Fruit fly (Drosophila melanogaster) whole organism, embryonic: ENCODE results near the gene CG7556.

Experiments used
- Bgb ChIP-seq: fragments of 200-800 bp; sonication (Bioruptor generic); IDR thresholded peaks from 2 replicates; pipeline ENCODE4 v1.3.6; 2022; ENCODE audit warnings: missing biosample characterization, missing genetic modification characterization; ENCODE audit not compliant: partially characterized antibody
- CG10267 ChIP-seq: fragments of 200-800 bp; sonication (Bioruptor generic); optimal IDR thresholded peaks from 2 replicates; lab custom pipeline; 2018; ENCODE audit warnings: missing biosample characterization, mild to moderate bottlenecking, missing genetic modification characterization, moderate library complexity
- CG10543 ChIP-seq: fragments of 200-800 bp; sonication (Bioruptor generic); optimal IDR thresholded peaks from 3 replicates; lab custom pipeline; 2017; ENCODE audit warnings: missing biosample characterization, mild to moderate bottlenecking, missing genetic modification characterization, moderate library complexity
- CG10979 ChIP-seq: fragments of 200-800 bp; sonication (Bioruptor generic); optimal IDR thresholded peaks from 2 replicates; lab custom pipeline; 2018; ENCODE audit warnings: missing biosample characterization, mild to moderate bottlenecking, missing genetic modification characterization, moderate library complexity
- CG11504 ChIP-seq: fragments of 200-800 bp; sonication (Bioruptor generic); optimal IDR thresholded peaks from 3 replicates; lab custom pipeline; 2019; ENCODE audit warnings: missing biosample characterization, mild to moderate bottlenecking, missing genetic modification characterization, moderate library complexity
- CG12942 ChIP-seq: fragments of 200-800 bp; sonication (Bioruptor generic); optimal IDR thresholded peaks from 3 replicates; lab custom pipeline; 2016; ENCODE audit warnings: missing biosample characterization, missing genetic modification characterization
- CG13424 ChIP-seq: fragments of 200-800 bp; sonication (Bioruptor generic); optimal IDR thresholded peaks from 2 replicates; lab custom pipeline; 2019; ENCODE audit warnings: missing biosample characterization, mild to moderate bottlenecking, missing genetic modification characterization, moderate library complexity
- CG13894 ChIP-seq: fragments of 200-800 bp; sonication (Bioruptor generic); optimal IDR thresholded peaks from 3 replicates; lab custom pipeline; 2018; ENCODE audit warnings: missing biosample characterization, mild to moderate bottlenecking, missing genetic modification characterization, moderate library complexity
- CG14014 ChIP-seq: fragments of 200-800 bp; sonication (Bioruptor generic); IDR thresholded peaks from 2 replicates; pipeline ENCODE4 v1.3.6; 2022; ENCODE audit warnings: missing biosample characterization, missing genetic modification characterization
- CG14860 ChIP-seq: fragments of 200-800 bp; sonication (Bioruptor generic); IDR thresholded peaks from 3 replicates; pipeline ENCODE4 v1.3.6; 2022; ENCODE audit warnings: missing biosample characterization, missing genetic modification characterization; ENCODE audit not compliant: partially characterized antibody
- CG14965 ChIP-seq: fragments of 200-800 bp; sonication (Bioruptor generic); optimal IDR thresholded peaks from 2 replicates; lab custom pipeline; 2016; ENCODE audit warnings: missing biosample characterization, missing genetic modification characterization, borderline replicate concordance
- CG18011 ChIP-seq: fragments of 200-800 bp; sonication (Bioruptor generic); optimal IDR thresholded peaks from 2 replicates; lab custom pipeline; 2017; ENCODE audit warnings: missing biosample characterization, missing genetic modification characterization, mild to moderate bottlenecking, moderate library complexity, missing genotype
- CG2129 ChIP-seq: fragments of 200-800 bp; sonication (Bioruptor generic); IDR thresholded peaks from 2 replicates; pipeline ENCODE4 v1.3.6; 2022; ENCODE audit warnings: missing biosample characterization, missing genetic modification characterization; ENCODE audit not compliant: partially characterized antibody
- CG4328 ChIP-seq: fragments of 200-800 bp; sonication (Bioruptor generic); optimal IDR thresholded peaks from 3 replicates; lab custom pipeline; 2017; ENCODE audit warnings: missing biosample characterization, missing genetic modification reagents, missing genetic modification characterization
- CG4360 ChIP-seq: fragments of 200-800 bp; sonication (Bioruptor generic); IDR thresholded peaks from 2 replicates; pipeline ENCODE4 v1.3.6; 2022; ENCODE audit warnings: missing biosample characterization, missing genetic modification characterization
- CG4730 ChIP-seq: fragments of 200-800 bp; sonication (Bioruptor generic); IDR thresholded peaks from 2 replicates; pipeline ENCODE4 v1.3.6; 2022; ENCODE audit warnings: missing biosample characterization, missing genetic modification characterization
- CG7556 ChIP-seq: fragments of 200-800 bp; sonication (Bioruptor generic); optimal IDR thresholded peaks from 2 replicates; lab custom pipeline; 2017; ENCODE audit warnings: missing biosample characterization, mild to moderate bottlenecking, missing genetic modification characterization
- CG7839 ChIP-seq: fragments of 200-800 bp; sonication (Bioruptor generic); optimal IDR thresholded peaks from 3 replicates; lab custom pipeline; 2018; ENCODE audit warnings: missing biosample characterization, mild to moderate bottlenecking, missing genetic modification characterization, moderate library complexity
- CG8359 ChIP-seq: fragments of 200-800 bp; sonication (Bioruptor generic); optimal IDR thresholded peaks from 2 replicates; lab custom pipeline; 2017; ENCODE audit warnings: missing biosample characterization, mild to moderate bottlenecking, missing genetic modification characterization, borderline replicate concordance
- CG9609 ChIP-seq: fragments of 200-800 bp; sonication (Bioruptor generic); optimal IDR thresholded peaks from 3 replicates; lab custom pipeline; 2016; ENCODE audit warnings: missing biosample characterization, missing genetic modification characterization
- CG9932 ChIP-seq: fragments of 200-800 bp; sonication (Bioruptor generic); IDR thresholded peaks from 2 replicates; pipeline ENCODE4 v1.3.6; 2022; ENCODE audit warnings: missing biosample characterization, missing genetic modification characterization
- D19B ChIP-seq: fragments of 200-800 bp; sonication (Bioruptor generic); optimal IDR thresholded peaks from 2 replicates; lab custom pipeline; 2017; ENCODE audit warnings: missing biosample characterization, mild to moderate bottlenecking, missing genetic modification characterization
- Dfd ChIP-seq, 2 experiments: fragments of >200 bp; optimal IDR thresholded peaks; 2 replicates each; lab custom pipeline; 2017; ENCODE audit warnings: missing biosample characterization in 2 of 2, missing genetic modification characterization in 2 of 2
- Ets65A ChIP-seq: fragments of 200-800 bp; sonication (Bioruptor generic); peaks from one replicate; lab custom pipeline; 2016; ENCODE audit warnings: missing biosample characterization, missing genetic modification characterization
- H2.0 ChIP-seq: fragments of 200-800 bp; sonication (Bioruptor generic); IDR thresholded peaks from 2 replicates; pipeline ENCODE4 v1.3.6; 2022; ENCODE audit warnings: missing biosample characterization, missing genetic modification characterization
- Hr78 ChIP-seq, 2 experiments: fragments of 200-800 bp in 1 of 2; fragments of >200 bp in 1 of 2; sonication (Bioruptor generic) in 1 of 2; optimal IDR thresholded peaks; 2 replicates each; lab custom pipeline; 2017 to 2019; ENCODE audit warnings: missing biosample characterization in 2 of 2, missing genetic modification characterization in 2 of 2, mild to moderate bottlenecking in 1 of 2, moderate library complexity in 1 of 2
- Neu2 ChIP-seq: fragments of 200-800 bp; sonication (Bioruptor generic); optimal IDR thresholded peaks from 3 replicates; lab custom pipeline; 2016; ENCODE audit warnings: missing biosample characterization, missing genetic modification characterization, borderline replicate concordance
- Oli ChIP-seq: fragments of 200-800 bp; sonication (Bioruptor generic); optimal IDR thresholded peaks from 2 replicates; lab custom pipeline; 2018; ENCODE audit warnings: missing biosample characterization, mild to moderate bottlenecking, missing genetic modification characterization, moderate library complexity
- Sox100B ChIP-seq: fragments of 200-800 bp; sonication (Bioruptor generic); optimal IDR thresholded peaks from 3 replicates; lab custom pipeline; 2018; ENCODE audit warnings: missing biosample characterization, mild to moderate bottlenecking, missing genetic modification characterization
- Trl ChIP-seq, 3 experiments: fragments of >200 bp in 2 of 3; fragments of 200-800 bp in 1 of 3; sonication (Bioruptor generic) in 1 of 3; optimal IDR thresholded peaks; 2 replicates in 1 of 3; 3 replicates in 2 of 3; lab custom pipeline; 2016 to 2017; ENCODE audit warnings: missing biosample characterization in 1 of 3, missing genetic modification characterization in 1 of 3
- chinmo ChIP-seq: fragments of 200-800 bp; sonication (Bioruptor generic); IDR thresholded peaks from 4 replicates; pipeline ENCODE4 v1.3.6; 2022; ENCODE audit warnings: missing biosample characterization, missing genetic modification characterization; ENCODE audit not compliant: partially characterized antibody
- exex ChIP-seq: fragments of 200-800 bp; sonication (Bioruptor generic); optimal IDR thresholded peaks from 4 replicates; lab custom pipeline; 2018; ENCODE audit warnings: missing biosample characterization, mild to moderate bottlenecking, missing genetic modification characterization, moderate library complexity
- hbn ChIP-seq: fragments of 200-800 bp; sonication (Bioruptor generic); IDR thresholded peaks from 2 replicates; pipeline ENCODE4 v1.3.6; 2022; ENCODE audit warnings: missing biosample characterization, missing genetic modification characterization; ENCODE audit not compliant: partially characterized antibody
- lola ChIP-seq, 3 experiments: fragments of >200 bp in 2 of 3; fragments of 200-800 bp in 1 of 3; sonication (Bioruptor generic) in 1 of 3; optimal IDR thresholded peaks; 2 replicates each; lab custom pipeline; 2017 to 2019; ENCODE audit warnings: missing biosample characterization in 3 of 3, missing genetic modification characterization in 3 of 3, mild to moderate bottlenecking in 1 of 3, moderate library complexity in 1 of 3
- peb ChIP-seq: fragments of 200-800 bp; sonication (Bioruptor generic); IDR thresholded peaks from 2 replicates; pipeline ENCODE4 v1.3.6; 2022; ENCODE audit warnings: missing biosample characterization, missing genetic modification characterization
- phol ChIP-seq: fragments of 200-800 bp; sonication (Bioruptor generic); optimal IDR thresholded peaks from 3 replicates; lab custom pipeline; 2018; ENCODE audit warnings: missing biosample characterization, mild to moderate bottlenecking, missing genetic modification characterization, moderate library complexity
- ranshi ChIP-seq: fragments of 200-800 bp; sonication (Bioruptor generic); IDR thresholded peaks from 2 replicates; pipeline ENCODE4 v1.3.6; 2022; ENCODE audit warnings: missing biosample characterization, missing genetic modification characterization
- salm ChIP-seq: fragments of 200-800 bp; sonication (Bioruptor generic); optimal IDR thresholded peaks from 2 replicates; lab custom pipeline; 2018; ENCODE audit warnings: missing biosample characterization, mild to moderate bottlenecking, missing genetic modification characterization
- sr ChIP-seq: fragments of 200-800 bp; sonication (Bioruptor generic); IDR thresholded peaks from 3 replicates; pipeline ENCODE4 v1.3.6; 2022; ENCODE audit warnings: missing biosample characterization, missing genetic modification characterization
- tap ChIP-seq: fragments of 200-800 bp; optimal IDR thresholded peaks from 3 replicates; lab custom pipeline; 2019; ENCODE audit warnings: missing biosample characterization, mild to moderate bottlenecking, missing genetic modification characterization, moderate library complexity
- tna ChIP-seq: fragments of 200-800 bp; sonication (Bioruptor generic); IDR thresholded peaks from 2 replicates; pipeline ENCODE4 v1.3.6; 2022; ENCODE audit warnings: missing biosample characterization, missing genetic modification characterization; ENCODE audit not compliant: partially characterized antibody
- toy ChIP-seq: fragments of 200-800 bp; sonication (Bioruptor generic); IDR thresholded peaks from 2 replicates; pipeline ENCODE4 v1.3.6; 2022; ENCODE audit warnings: missing biosample characterization, missing genetic modification characterization
- wek ChIP-seq: fragments of 200-800 bp; sonication (Bioruptor generic); optimal IDR thresholded peaks from 3 replicates; lab custom pipeline; 2018; ENCODE audit warnings: missing biosample characterization, mild to moderate bottlenecking, missing genetic modification characterization, moderate library complexity

The CG7556 gene

dm6 chrX:19158519-19159289 is 20.9 kb downstream of the CG7556 start (continued):
- peak; percentile 54 for TF ChIP-seq CG7556 (GFP tag; lab: Kevin White, UChicago)
- TF ChIP-seq Ets65A (GFP tag; lab: Kevin White, UChicago): peak; percentile 59
- peak; percentile 9 for TF ChIP-seq Oli (tag; lab: Kevin White, UChicago)
- peak in 1 of 3 experiments; percentile 27 for TF ChIP-seq lola (GFP tag; optimal IDR thresholded peaks at IDR 0.05; lab: Kevin White, UChicago)
- peak; percentile 53 for TF ChIP-seq Sox100B
- peak; percentile 10 for TF ChIP-seq CG10979 (tag; lab: Kevin White, UChicago)
- no peak for TF ChIP-seq CG13424
- no peak for TF ChIP-seq hbn (GFP tag; lab: Robert Waterston, UW)
- peak; percentile 5 for TF ChIP-seq CG7839 (tag; lab: Kevin White, UChicago)
- 0 out of 2 replicates have a peak, but pooled peaks have one; percentile 29 for TF ChIP-seq tna
- TF ChIP-seq CG10543 (GFP tag; lab: Kevin White, UChicago): peak; percentile 11
- TF ChIP-seq sr: no peak
- peak; percentile 33 for TF ChIP-seq CG11504 (tag; lab: Kevin White, UChicago)
- peak; percentile 19 for TF ChIP-seq phol (tag; lab: Kevin White, UChicago)

- TF ChIP-seq chinmo (GFP tag; lab: Robert Waterston, UW): 0 out of 4 replicates have a peak, but pooled peaks have one; percentile 27
- TF ChIP-seq Hr78 (GFP tag; optimal IDR thresholded peaks at IDR 0.05; lab: Kevin White, UChicago): peak in 1 of 2 experiments; percentile 67
- TF ChIP-seq CG18011 (GFP tag; lab: Kevin White, UChicago): no peak
- TF ChIP-seq CG9932 (GFP tag; lab: Robert Waterston, UW): no peak
These were observed 22.2 kb downstream of the CG7556 start for dm6 chrX:19157471-19157870.

dm6 chrX:19155922-19156437 is 23.6 kb downstream of the CG7556 start:
- TF ChIP-seq CG2129 (GFP tag; lab: Robert Waterston, UW) (no peak), CG4360 (peak; percentile 59; the same call in 1 of the 2 replicates), CG14965 (GFP tag; lab: Kevin White, UChicago) (no peak), Bgb (GFP tag; lab: Robert Waterston, UW) (no peak), CG14860 (GFP tag; lab: Robert Waterston, UW) (no peak), CG4730 (GFP tag; lab: Robert Waterston, UW) (peak; percentile 79), exex (tag; lab: Kevin White, UChicago) (peak; percentile 15), H2.0 (peak; percentile 63), CG12942 (GFP tag; lab: Kevin White, UChicago) (peak; percentile 48), Dfd (GFP tag; optimal IDR thresholded peaks at IDR 0.05; lab: Kevin White, UChicago) (no peak), CG4328 (GFP tag; lab: Kevin White, UChicago) (peak; percentile 67), salm (peak; percentile 55), CG9609 (GFP tag; lab: Kevin White, UChicago) (peak; percentile 43), CG13894 (tag; lab: Kevin White, UChicago) (peak; percentile 40), peb (GFP tag; lab: Robert Waterston, UW) (peak; percentile 68), ranshi (peak; percentile 82), wek (no peak), toy (GFP tag; lab: Robert Waterston, UW) (peak; percentile 64), Neu2 (GFP tag; lab: Kevin White, UChicago) (no peak), Trl (optimal IDR thresholded peaks at IDR 0.05; lab: Kevin White, UChicago) (peak in 1 of 2 experiments; percentile 20), Trl (GFP tag; optimal IDR thresholded peaks at IDR 0.05; lab: Kevin White, UChicago) (peak; percentile 54), D19B (GFP tag; lab: Kevin White, UChicago) (peak; percentile 47), CG10267 (tag; lab: Kevin White, UChicago) (peak; percentile 87), tap (peak; percentile 73), CG8359 (GFP tag; lab: Kevin White, UChicago) (peak; percentile 61), CG14014 (GFP tag; lab: Robert Waterston, UW) (peak; percentile 56; the same call in 1 of the 2 replicates)
